Worm (Caenorhabditis elegans) whole organism, L3 larva: ENCODE results near the gene plc-4.

Source experiments
- fos-1 ChIP-seq: fragments of 150-350 bp; optimal IDR thresholded peaks from 2 replicates; lab custom pipeline; 2014; ENCODE audit warnings: missing biosample characterization, missing genetic modification characterization
- lsy-12 ChIP-seq: sonication (generic microtip); optimal IDR thresholded peaks from 2 replicates; lab custom pipeline; 2016; ENCODE audit warnings: mild to moderate bottlenecking, missing genetic modification characterization, missing compliant biosample characterization
- mdl-1 ChIP-seq: fragments of 150-350 bp; optimal IDR thresholded peaks from 2 replicates; lab custom pipeline; 2014; ENCODE audit warnings: missing biosample characterization, missing genetic modification characterization
- nhr-237 ChIP-seq: fragments of 150-350 bp; optimal IDR thresholded peaks from 2 replicates; lab custom pipeline; 2014; ENCODE audit warnings: missing biosample characterization, missing genetic modification characterization
- nhr-25 ChIP-seq: sonication (generic microtip); optimal IDR thresholded peaks from 2 replicates; lab custom pipeline; 2017; ENCODE audit warnings: missing biosample characterization, missing genetic modification characterization
- nhr-67 ChIP-seq: fragments of 150-350 bp; optimal IDR thresholded peaks from 2 replicates; lab custom pipeline; 2014; ENCODE audit warnings: missing biosample characterization, missing genetic modification characterization

DNA sequence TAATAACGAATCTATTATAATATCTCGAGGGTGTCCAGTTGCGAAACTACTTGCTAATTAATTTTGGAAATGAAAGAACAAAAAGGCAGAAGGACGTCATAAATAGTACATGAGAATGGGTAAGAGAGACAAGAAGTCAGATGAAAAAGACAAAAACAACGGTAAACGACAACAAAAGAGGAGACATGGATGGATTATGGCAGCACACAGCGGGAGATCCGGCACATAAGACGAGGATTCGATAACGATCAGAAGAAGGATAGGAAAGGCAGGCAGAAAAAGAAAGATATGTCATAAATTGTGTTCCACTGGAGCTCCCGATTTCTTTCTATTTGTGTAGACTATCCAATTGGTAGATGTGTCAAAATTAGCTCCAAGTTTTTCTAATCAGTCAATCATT is 9.1 kb upstream of the plc-4 start:
- TF ChIP-seq mdl-1 (tag; lab: Kevin White, UChicago) (no peak), nhr-25 (tag; lab: Kevin White, UChicago) (no peak), nhr-237 (tag; lab: Kevin White, UChicago) (no peak), nhr-67 (tag; lab: Kevin White, UChicago) (no peak), fos-1 (tag; lab: Kevin White, UChicago) (no peak), lsy-12 (tag; lab: Kevin White, UChicago) (no peak)
